Worm (Caenorhabditis elegans) whole organism, L3 larva: Measurements from ENCODE around the gene C13A2.12.

Experiments
- ceh-82 ChIP-seq: fragments of 150-350 bp; optimal IDR thresholded peaks from 2 replicates; lab custom pipeline; 2014; ENCODE audit warnings: missing biosample characterization, missing genetic modification characterization
- fkh-2 ChIP-seq: fragments of 150-350 bp; optimal IDR thresholded peaks from 2 replicates; lab custom pipeline; 2014; ENCODE audit warnings: missing biosample characterization, missing genetic modification reagents, missing genetic modification characterization
- nhr-28 ChIP-seq: fragments of 150-350 bp; optimal IDR thresholded peaks from 2 replicates; lab custom pipeline; 2014; ENCODE audit warnings: missing biosample characterization, missing genetic modification characterization
- nhr-77 ChIP-seq: fragments of 150-350 bp; optimal IDR thresholded peaks from 2 replicates; lab custom pipeline; 2014; ENCODE audit warnings: missing biosample characterization, missing genetic modification characterization
- skn-1 ChIP-seq: fragments of 150-350 bp; optimal IDR thresholded peaks from 2 replicates; lab custom pipeline; 2014; ENCODE audit warnings: missing biosample characterization, missing genetic modification characterization

DNA sequence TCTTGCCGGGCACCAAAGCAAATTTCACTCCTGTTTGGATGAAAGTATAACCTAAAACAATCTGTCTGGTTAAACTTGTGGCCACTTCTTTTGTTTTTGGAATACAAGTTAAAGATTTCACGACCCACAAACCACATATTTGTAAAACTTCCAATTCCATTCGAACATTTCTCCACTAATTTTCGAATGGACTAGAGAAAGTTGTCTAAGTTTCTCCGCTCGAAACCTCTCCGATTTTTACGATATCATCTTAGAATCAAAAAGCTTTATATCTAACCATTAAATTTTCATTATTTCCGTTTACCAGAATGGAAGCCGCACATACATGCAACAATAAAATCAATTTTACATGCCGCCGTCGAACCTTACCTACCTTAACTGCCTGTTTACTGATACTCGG lies 39.4 kb downstream of the C13A2.12 start, which contains the start of gene F07G11.3:
- TF ChIP-seq skn-1 (tag; lab: Kevin White, UChicago) (no peak), ceh-82 (tag; lab: Kevin White, UChicago) (no peak), nhr-28 (no peak), fkh-2 (tag; lab: Kevin White, UChicago) (no peak), nhr-77 (tag; lab: Kevin White, UChicago) (no peak)
